Fruit fly (Drosophila melanogaster): ENCODE measurements around the gene CG13144.

Gene CG13144

DNA sequence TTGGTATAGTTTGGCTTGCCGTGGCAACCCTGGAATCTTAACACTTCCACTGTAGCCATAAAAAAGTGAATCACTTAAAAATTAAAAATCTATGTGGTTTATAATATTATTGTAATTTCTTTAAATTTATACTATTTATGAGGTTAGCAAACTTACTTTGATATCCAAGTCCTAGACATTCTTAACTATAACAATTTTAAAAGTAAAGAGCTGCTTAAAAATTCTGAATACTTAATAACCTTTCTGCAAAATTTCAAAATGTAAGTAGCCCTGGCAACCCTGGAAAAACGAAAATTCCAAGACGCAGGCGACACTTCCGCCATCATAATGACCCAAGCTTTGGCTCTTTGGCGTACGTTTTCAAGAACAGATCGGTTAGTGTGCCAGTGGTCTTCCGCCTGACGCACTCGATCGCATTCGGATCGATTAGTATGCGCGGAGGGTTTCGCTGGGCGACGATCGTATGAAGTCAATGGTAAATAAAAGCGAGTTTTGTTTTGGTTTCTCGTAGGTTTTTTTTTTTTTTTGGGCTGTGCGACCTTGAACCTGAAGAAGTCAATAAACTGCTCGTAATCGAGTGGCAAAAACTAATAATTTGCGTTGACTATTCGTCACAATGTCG lies 24.4 kb upstream of the CG13144 start:
- TF ChIP-seq insv (optimal IDR thresholded peaks at IDR 0.05) (no peak), Myc (optimal IDR thresholded peaks at IDR 0.05) (no peak), psq (optimal IDR thresholded peaks at IDR 0.05) (no peak), h (optimal IDR thresholded peaks at IDR 0.05) (no peak), ttk (optimal IDR thresholded peaks at IDR 0.05) (no peak), Sin3A (optimal IDR thresholded peaks at IDR 0.05) (no peak)

dm6 chr2L:10514586-10515137 lies 23.4 kb upstream of the CG13144 start:
- TF ChIP-seq h (optimal IDR thresholded peaks at IDR 0.05): no peak
- TF ChIP-seq ttk (optimal IDR thresholded peaks at IDR 0.05): no peak
- TF ChIP-seq insv (optimal IDR thresholded peaks at IDR 0.05): no peak
- no peak for TF ChIP-seq Sin3A (optimal IDR thresholded peaks at IDR 0.05)
- TF ChIP-seq Myc (optimal IDR thresholded peaks at IDR 0.05): no peak
- TF ChIP-seq psq (optimal IDR thresholded peaks at IDR 0.05): no peak

dm6 chr2L:10513837-10514499 lies 22.7 kb upstream of the CG13144 start:
- TF ChIP-seq insv (optimal IDR thresholded peaks at IDR 0.05): no peak
- no peak for TF ChIP-seq ttk (optimal IDR thresholded peaks at IDR 0.05)
- no peak for TF ChIP-seq h (optimal IDR thresholded peaks at IDR 0.05)
- TF ChIP-seq Myc (optimal IDR thresholded peaks at IDR 0.05): no peak
- no peak for TF ChIP-seq psq (optimal IDR thresholded peaks at IDR 0.05)
- no peak for TF ChIP-seq Sin3A (optimal IDR thresholded peaks at IDR 0.05)

DNA sequence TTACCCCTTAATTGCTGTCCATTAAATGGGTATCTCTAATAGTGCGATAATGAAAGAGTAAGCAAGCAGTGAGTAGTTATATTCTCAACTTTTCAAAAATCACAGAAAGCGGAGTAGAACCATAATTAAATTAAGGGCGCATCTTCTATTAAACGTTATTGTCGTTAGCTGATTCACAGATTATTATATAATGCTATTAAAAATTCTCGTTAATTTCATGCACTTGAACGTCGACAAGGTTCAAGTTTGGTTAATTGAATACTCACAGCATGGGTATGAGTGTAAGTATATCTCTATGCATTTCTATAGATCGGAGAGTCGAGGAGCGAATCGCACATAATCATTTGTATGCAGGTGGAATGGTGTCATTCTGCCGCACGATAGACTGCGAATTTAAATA lies 19.6 kb upstream of the CG13144 start:
- TF ChIP-seq h (optimal IDR thresholded peaks at IDR 0.05) (no peak), insv (optimal IDR thresholded peaks at IDR 0.05) (no peak), psq (optimal IDR thresholded peaks at IDR 0.05) (no peak), Sin3A (optimal IDR thresholded peaks at IDR 0.05) (no peak), ttk (optimal IDR thresholded peaks at IDR 0.05) (no peak), Myc (optimal IDR thresholded peaks at IDR 0.05) (no peak)

dm6 chr2L:10510088-10510487 lies 18.8 kb upstream of the CG13144 start, which contains the start of gene CG7384:
Gene CG7384 (minus strand): TSS chr2L:10510453.
- TF ChIP-seq insv (optimal IDR thresholded peaks at IDR 0.05): no peak
- no peak for TF ChIP-seq ttk (optimal IDR thresholded peaks at IDR 0.05)
- TF ChIP-seq Sin3A (optimal IDR thresholded peaks at IDR 0.05): no peak
- no peak for TF ChIP-seq h (optimal IDR thresholded peaks at IDR 0.05)
- TF ChIP-seq Myc (optimal IDR thresholded peaks at IDR 0.05): no peak
- no peak for TF ChIP-seq psq (optimal IDR thresholded peaks at IDR 0.05)

DNA sequence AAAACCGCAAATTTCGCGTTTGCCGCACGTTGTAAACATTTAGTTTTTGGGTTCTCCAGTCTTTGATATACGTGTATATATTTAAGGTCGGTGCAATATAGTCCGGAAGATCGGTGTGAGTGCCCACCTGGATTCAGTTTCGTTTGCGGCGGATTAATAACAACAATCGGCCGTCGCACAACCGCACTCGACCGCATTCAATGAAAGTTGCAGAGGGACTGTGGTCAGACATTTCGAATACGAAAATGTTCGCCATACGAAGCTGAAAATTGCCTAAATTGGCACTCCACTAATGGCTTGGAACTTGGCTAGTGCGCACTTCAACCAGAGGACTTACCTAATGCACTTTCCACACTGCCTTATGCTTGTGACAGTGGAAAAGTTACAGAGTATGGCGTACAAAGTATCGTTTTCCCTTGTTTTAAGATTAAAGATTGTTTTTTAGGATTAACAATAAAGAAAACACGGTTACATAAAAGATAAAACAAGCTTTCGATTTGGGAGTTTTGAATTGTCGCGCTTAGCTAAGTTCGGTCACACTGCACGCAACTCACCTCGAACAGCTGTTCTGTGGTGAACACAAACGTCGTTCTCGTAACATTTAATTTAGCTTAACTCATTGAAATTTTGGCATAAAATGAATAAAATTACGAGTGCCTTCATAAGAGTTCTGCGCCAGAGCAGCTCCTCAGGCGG lies 15.5 kb upstream of the CG13144 start, which contains the start of the genes Myo31DF and CG6094:
Gene Myo31DF, minus strand, starts transcription at position 223 of the 696 bp plus-strand sequence.
Gene CG6094, plus strand, starts transcription at position 525 of the 696 bp plus-strand sequence.
- TF ChIP-seq insv (optimal IDR thresholded peaks at IDR 0.05) (no peak), ttk (optimal IDR thresholded peaks at IDR 0.05) (no peak), Sin3A (optimal IDR thresholded peaks at IDR 0.05) (no peak), h (optimal IDR thresholded peaks at IDR 0.05) (no peak), psq (optimal IDR thresholded peaks at IDR 0.05) (no peak), Myc (optimal IDR thresholded peaks at IDR 0.05) (no peak)

- no peak for TF ChIP-seq Myc (optimal IDR thresholded peaks at IDR 0.05)
- no peak for TF ChIP-seq h (optimal IDR thresholded peaks at IDR 0.05)
- no peak for TF ChIP-seq ttk (optimal IDR thresholded peaks at IDR 0.05)
- TF ChIP-seq insv (optimal IDR thresholded peaks at IDR 0.05): no peak
- no peak for TF ChIP-seq psq (optimal IDR thresholded peaks at IDR 0.05)
- TF ChIP-seq Sin3A (optimal IDR thresholded peaks at IDR 0.05): no peak
These were observed 14.1 kb upstream of the CG13144 start for dm6 chr2L:10505345-10505744.

DNA sequence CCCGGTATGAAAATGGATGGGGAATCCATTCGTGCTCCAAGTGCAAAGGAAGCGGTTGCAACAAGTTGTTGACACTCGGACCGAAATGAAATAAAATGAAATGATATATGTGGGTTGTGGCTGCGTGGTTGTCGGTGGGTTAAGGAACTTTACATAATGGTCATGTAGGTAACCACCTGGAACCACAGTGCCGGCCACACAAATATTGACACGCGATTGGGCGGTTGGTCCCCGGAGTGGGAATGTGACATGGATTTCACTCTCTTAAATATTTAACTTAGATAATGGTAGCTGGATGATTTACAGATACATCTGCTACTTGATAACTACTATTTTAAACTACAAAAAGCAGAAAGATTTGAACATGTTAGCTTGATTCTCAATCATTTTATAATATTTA lies 13.6 kb upstream of the CG13144 start:
- TF ChIP-seq insv (optimal IDR thresholded peaks at IDR 0.05) (no peak), Myc (optimal IDR thresholded peaks at IDR 0.05) (no peak), psq (optimal IDR thresholded peaks at IDR 0.05) (no peak)

dm6 chr2L:10503356-10503977 lies 12.2 kb upstream of the CG13144 start:
- TF ChIP-seq Sin3A (optimal IDR thresholded peaks at IDR 0.05) (no peak), psq (optimal IDR thresholded peaks at IDR 0.05) (no peak), h (optimal IDR thresholded peaks at IDR 0.05) (no peak), insv (optimal IDR thresholded peaks at IDR 0.05) (no peak), Myc (optimal IDR thresholded peaks at IDR 0.05) (no peak), ttk (optimal IDR thresholded peaks at IDR 0.05) (no peak)

dm6 chr2L:10502862-10503261 lies 11.6 kb upstream of the CG13144 start:
- TF ChIP-seq insv (optimal IDR thresholded peaks at IDR 0.05): no peak
- TF ChIP-seq psq (optimal IDR thresholded peaks at IDR 0.05): no peak
- TF ChIP-seq Myc (optimal IDR thresholded peaks at IDR 0.05): no peak
- no peak for TF ChIP-seq ttk (optimal IDR thresholded peaks at IDR 0.05)
- TF ChIP-seq h (optimal IDR thresholded peaks at IDR 0.05): no peak
- no peak for TF ChIP-seq Sin3A (optimal IDR thresholded peaks at IDR 0.05)

DNA sequence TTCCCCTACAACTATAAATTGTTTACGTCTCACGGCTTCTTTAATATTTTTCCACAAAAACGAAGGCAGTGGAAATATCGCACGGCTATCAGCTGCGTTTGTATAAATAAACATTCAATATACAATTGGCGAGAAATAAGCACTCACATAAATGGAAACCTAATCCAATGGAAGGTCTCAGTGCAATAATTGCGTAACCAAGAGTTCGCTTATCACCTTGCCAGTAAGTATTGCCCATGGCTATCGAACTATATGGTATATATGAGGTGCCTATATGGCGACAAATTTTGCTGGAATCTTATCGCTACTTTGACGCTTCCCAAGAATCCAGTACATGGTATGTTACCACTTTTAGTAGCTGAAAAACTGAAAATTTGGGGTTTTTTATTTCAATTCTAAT lies 11.0 kb upstream of the CG13144 start:
- no peak for TF ChIP-seq ttk (optimal IDR thresholded peaks at IDR 0.05)
- TF ChIP-seq psq (optimal IDR thresholded peaks at IDR 0.05): no peak
- no peak for TF ChIP-seq h (optimal IDR thresholded peaks at IDR 0.05)
- no peak for TF ChIP-seq Sin3A (optimal IDR thresholded peaks at IDR 0.05)
- TF ChIP-seq insv (optimal IDR thresholded peaks at IDR 0.05): no peak
- no peak for TF ChIP-seq Myc (optimal IDR thresholded peaks at IDR 0.05)

Data from Kc167 (cell line).